Worm (Caenorhabditis elegans) whole organism, late embryonic: ENCODE results near the gene gfl-1.

Experiments used
- C38D4.7 ChIP-seq: fragments of 200-800 bp; sonication (Bioruptor generic); optimal IDR thresholded peaks from 2 replicates; lab custom pipeline; 2018; ENCODE audit warnings: mild to moderate bottlenecking, missing genetic modification characterization, moderate library complexity, missing compliant biosample characterization
- K02D7.2 ChIP-seq: sonication (generic microtip); optimal IDR thresholded peaks from 2 replicates; lab custom pipeline; 2017; ENCODE audit warnings: mild to moderate bottlenecking, missing genetic modification characterization, missing compliant biosample characterization
- T23F11.4 ChIP-seq: fragments of 200-800 bp; sonication (Bioruptor generic); optimal IDR thresholded peaks from 2 replicates; lab custom pipeline; 2018; ENCODE audit warnings: mild to moderate bottlenecking, missing genetic modification characterization, missing compliant biosample characterization
- Y22D7AL.16 ChIP-seq: sonication (generic microtip); optimal IDR thresholded peaks from 2 replicates; lab custom pipeline; 2016; ENCODE audit warnings: missing genetic modification characterization, missing compliant biosample characterization
- ahr-1 ChIP-seq: sonication (generic microtip); optimal IDR thresholded peaks from 2 replicates; lab custom pipeline; 2016; ENCODE audit warnings: missing genetic modification characterization, missing compliant biosample characterization
- ama-1 ChIP-seq: fragments of 150-350 bp; optimal IDR thresholded peaks from 2 replicates; lab custom pipeline; 2014
- ceh-14 ChIP-seq: sonication (generic microtip); optimal IDR thresholded peaks from 2 replicates; lab custom pipeline; 2016; ENCODE audit warnings: missing genotype, missing genetic modification characterization, missing compliant biosample characterization
- ceh-22 ChIP-seq: sonication (generic microtip); optimal IDR thresholded peaks from 2 replicates; lab custom pipeline; 2017; ENCODE audit warnings: missing biosample characterization, missing genetic modification characterization
- ceh-24 ChIP-seq: sonication (generic microtip); optimal IDR thresholded peaks from 2 replicates; lab custom pipeline; 2016; ENCODE audit warnings: mild to moderate bottlenecking, missing genetic modification characterization, missing compliant biosample characterization
- ceh-31 ChIP-seq: sonication (generic microtip); optimal IDR thresholded peaks from 2 replicates; lab custom pipeline; 2016; ENCODE audit warnings: missing genetic modification characterization, missing compliant biosample characterization
- ceh-34 ChIP-seq: sonication (generic microtip); optimal IDR thresholded peaks from 2 replicates; lab custom pipeline; 2016; ENCODE audit warnings: mild to moderate bottlenecking, missing genetic modification characterization, missing compliant biosample characterization
- ceh-9 ChIP-seq: sonication (generic microtip); optimal IDR thresholded peaks from 2 replicates; lab custom pipeline; 2016; ENCODE audit warnings: mild to moderate bottlenecking, missing genetic modification characterization, inconsistent platforms, missing compliant biosample characterization
- dmd-4 ChIP-seq: sonication (generic microtip); optimal IDR thresholded peaks from 2 replicates; lab custom pipeline; 2016; ENCODE audit warnings: borderline replicate concordance, missing genetic modification characterization, missing compliant biosample characterization
- dve-1 ChIP-seq: sonication (generic microtip); optimal IDR thresholded peaks from 2 replicates; lab custom pipeline; 2017; ENCODE audit warnings: antibody characterized with exemption, mild to moderate bottlenecking, missing genetic modification characterization, missing compliant biosample characterization
- elt-2 ChIP-seq: sonication (generic microtip); optimal IDR thresholded peaks from 2 replicates; lab custom pipeline; 2016; ENCODE audit warnings: missing genetic modification reagents, missing genetic modification characterization, missing compliant biosample characterization
- elt-4 ChIP-seq: sonication (generic microtip); optimal IDR thresholded peaks from 2 replicates; lab custom pipeline; 2016; ENCODE audit warnings: missing genetic modification characterization, missing compliant biosample characterization
- eyg-1 ChIP-seq: sonication (generic microtip); optimal IDR thresholded peaks from 2 replicates; lab custom pipeline; 2016; ENCODE audit warnings: missing genotype, missing genetic modification characterization, missing compliant biosample characterization
- fax-1 ChIP-seq: sonication (generic microtip); optimal IDR thresholded peaks from 2 replicates; lab custom pipeline; 2016; ENCODE audit warnings: missing genotype, missing genetic modification characterization, missing compliant biosample characterization
- fkh-10 ChIP-seq: fragments of 150-350 bp; optimal IDR thresholded peaks from 2 replicates; lab custom pipeline; 2014; ENCODE audit warnings: missing biosample characterization, missing genetic modification reagents, missing genetic modification characterization
- fkh-6 ChIP-seq: sonication (generic microtip); optimal IDR thresholded peaks from 2 replicates; lab custom pipeline; 2016; ENCODE audit warnings: missing genetic modification characterization, missing compliant biosample characterization
- gmeb-2 ChIP-seq: sonication (generic microtip); optimal IDR thresholded peaks from 2 replicates; lab custom pipeline; 2016; ENCODE audit warnings: missing genetic modification characterization, inconsistent platforms, missing compliant biosample characterization
- hlh-13 ChIP-seq: fragments of 200-800 bp; sonication (Bioruptor generic); optimal IDR thresholded peaks from 2 replicates; lab custom pipeline; 2018; ENCODE audit warnings: mild to moderate bottlenecking, missing genetic modification characterization, missing compliant biosample characterization
- hlh-15 ChIP-seq: sonication (generic microtip); optimal IDR thresholded peaks from 2 replicates; lab custom pipeline; 2016; ENCODE audit warnings: missing genetic modification characterization, missing compliant biosample characterization
- hlh-30 ChIP-seq: sonication (generic microtip); optimal IDR thresholded peaks from 2 replicates; lab custom pipeline; 2017; ENCODE audit warnings: antibody characterized with exemption, missing genetic modification characterization, missing compliant biosample characterization; ENCODE audit not compliant: insufficient read depth
- hlh-8 ChIP-seq: sonication (generic microtip); optimal IDR thresholded peaks from 2 replicates; lab custom pipeline; 2016; ENCODE audit warnings: missing genotype, missing genetic modification characterization, missing compliant biosample characterization
- lim-6 ChIP-seq: sonication (generic microtip); optimal IDR thresholded peaks from 2 replicates; lab custom pipeline; 2016; ENCODE audit warnings: missing genetic modification characterization, missing compliant biosample characterization
- lin-11 ChIP-seq: fragments of 200-800 bp; sonication (Bioruptor generic); optimal IDR thresholded peaks from 2 replicates; lab custom pipeline; 2018; ENCODE audit warnings: mild to moderate bottlenecking, missing genetic modification characterization, missing compliant biosample characterization
- madf-2 ChIP-seq: sonication (generic microtip); optimal IDR thresholded peaks from 2 replicates; lab custom pipeline; 2017; ENCODE audit warnings: missing genetic modification characterization, missing compliant biosample characterization
- mec-3 ChIP-seq: sonication (generic microtip); optimal IDR thresholded peaks from 2 replicates; lab custom pipeline; 2016; ENCODE audit warnings: borderline replicate concordance, missing genetic modification characterization, missing compliant biosample characterization
- nfya-1 ChIP-seq: sonication (generic microtip); optimal IDR thresholded peaks from 2 replicates; lab custom pipeline; 2017; ENCODE audit warnings: missing genetic modification characterization, mild to moderate bottlenecking, missing compliant biosample characterization, antibody characterized with exemption, moderate library complexity
- nhr-11 ChIP-seq: fragments of 150-350 bp; optimal IDR thresholded peaks from 2 replicates; lab custom pipeline; 2014; ENCODE audit warnings: missing biosample characterization, missing genetic modification characterization
- nhr-232 ChIP-seq: sonication (generic microtip); optimal IDR thresholded peaks from 2 replicates; lab custom pipeline; 2016; ENCODE audit warnings: missing genetic modification characterization, missing compliant biosample characterization
- npax-4 ChIP-seq: sonication (generic microtip); optimal IDR thresholded peaks from 2 replicates; lab custom pipeline; 2016; ENCODE audit warnings: missing genetic modification characterization, missing compliant biosample characterization
- pag-3 ChIP-seq: sonication (generic microtip); optimal IDR thresholded peaks from 2 replicates; lab custom pipeline; 2016; ENCODE audit warnings: missing compliant biosample characterization, missing genetic modification characterization, borderline replicate concordance
- pax-1 ChIP-seq: fragments of 150-350 bp; optimal IDR thresholded peaks from 2 replicates; lab custom pipeline; 2014; ENCODE audit warnings: missing biosample characterization, missing genetic modification characterization
- pha-2 ChIP-seq: sonication (generic microtip); optimal IDR thresholded peaks from 2 replicates; lab custom pipeline; 2017; ENCODE audit warnings: mild to moderate bottlenecking, missing genetic modification characterization, missing compliant biosample characterization
- pha-4 ChIP-seq: fragments of 150-350 bp; optimal IDR thresholded peaks from 2 replicates; lab custom pipeline; 2018; ENCODE audit warnings: missing biosample characterization, missing genetic modification reagents, missing genetic modification characterization
- pros-1 ChIP-seq: fragments of 150-350 bp; optimal IDR thresholded peaks from 2 replicates; lab custom pipeline; 2014; ENCODE audit warnings: missing biosample characterization, missing genetic modification reagents, missing genetic modification characterization
- ref-2 ChIP-seq: sonication (generic microtip); optimal IDR thresholded peaks from 2 replicates; lab custom pipeline; 2016; ENCODE audit warnings: missing genetic modification characterization, missing compliant biosample characterization
- rnt-1 ChIP-seq: sonication (generic microtip); optimal IDR thresholded peaks from 2 replicates; lab custom pipeline; 2016; ENCODE audit warnings: missing genetic modification characterization, missing compliant biosample characterization
- sox-4 ChIP-seq: sonication (generic microtip); optimal IDR thresholded peaks from 2 replicates; lab custom pipeline; 2017; ENCODE audit warnings: mild to moderate bottlenecking, missing genetic modification characterization, inconsistent platforms, missing compliant biosample characterization
- tbx-2 ChIP-seq: sonication (generic microtip); optimal IDR thresholded peaks from 2 replicates; lab custom pipeline; 2016; ENCODE audit warnings: missing genetic modification characterization, missing compliant biosample characterization
- tbx-7 ChIP-seq: sonication (generic microtip); optimal IDR thresholded peaks from 2 replicates; lab custom pipeline; 2016; ENCODE audit warnings: missing genotype, missing genetic modification characterization, missing compliant biosample characterization
- ttx-3 ChIP-seq: sonication (generic microtip); optimal IDR thresholded peaks from 2 replicates; lab custom pipeline; 2016; ENCODE audit warnings: missing genetic modification reagents, missing genetic modification characterization, missing compliant biosample characterization
- unc-55 ChIP-seq: sonication (generic microtip); optimal IDR thresholded peaks from 2 replicates; lab custom pipeline; 2017; ENCODE audit warnings: missing biosample characterization, missing genetic modification reagents, missing genetic modification characterization
- zip-5 ChIP-seq: sonication (generic microtip); optimal IDR thresholded peaks from 2 replicates; lab custom pipeline; 2016; ENCODE audit warnings: missing genetic modification characterization, missing compliant biosample characterization
- ztf-16 ChIP-seq: sonication (generic microtip); optimal IDR thresholded peaks from 2 replicates; lab custom pipeline; 2017; ENCODE audit warnings: missing genetic modification characterization, missing compliant biosample characterization

gfl-1 gene

DNA sequence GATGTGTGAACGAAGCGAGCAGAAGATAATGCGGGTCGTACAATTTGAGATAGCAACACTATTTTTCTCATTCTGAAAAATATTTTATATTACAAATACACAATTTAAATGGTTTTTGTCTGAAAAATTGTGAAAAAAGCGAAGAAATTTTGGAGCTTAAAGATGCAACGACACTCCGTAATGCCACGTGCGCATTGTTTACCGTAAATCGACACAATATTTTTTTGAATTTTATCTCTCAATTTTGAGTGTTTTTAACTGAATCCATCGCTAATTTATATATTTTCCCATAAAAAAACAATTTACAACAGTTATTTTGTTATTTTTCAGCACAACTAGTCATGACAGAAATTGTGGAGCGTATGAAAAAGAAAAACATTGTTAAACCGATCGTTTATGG is at the start of gene gfl-1, which contains the start of gene M04B2.4:
TSS of gene gfl-1 (plus strand) at position 331 of the 400 bp plus-strand sequence.
TSS of gene M04B2.4 (minus strand) at position 72 of the 400 bp plus-strand sequence.
- TF ChIP-seq elt-2: peak; percentile 36
- no peak for TF ChIP-seq ttx-3 (tag; lab: Kevin White, UChicago)
- TF ChIP-seq pha-4 (tag; lab: Kevin White, UChicago): no peak
- TF ChIP-seq pag-3 (tag; lab: Kevin White, UChicago): no peak
- TF ChIP-seq npax-4 (tag; lab: Kevin White, UChicago): no peak
- TF ChIP-seq hlh-30: no peak
- no peak for TF ChIP-seq unc-55 (GFP tag; lab: Kevin White, UChicago)
- no peak for TF ChIP-seq fkh-10 (GFP tag; lab: Kevin White, UChicago)
- peak; percentile 7 for TF ChIP-seq nfya-1 (tag; lab: Kevin White, UChicago)
- TF ChIP-seq tbx-2 (tag; lab: Kevin White, UChicago): no peak

- TF ChIP-seq lim-6 (tag; lab: Kevin White, UChicago) (no peak), tbx-2 (tag; lab: Kevin White, UChicago) (no peak), hlh-15 (no peak), hlh-8 (no peak), fax-1 (tag; lab: Kevin White, UChicago) (no peak), tbx-7 (no peak), pax-1 (tag; lab: Kevin White, UChicago) (no peak), ref-2 (tag; lab: Kevin White, UChicago) (no peak), elt-4 (tag; lab: Kevin White, UChicago) (no peak), nhr-11 (tag; lab: Kevin White, UChicago) (no peak), C38D4.7 (no peak), hlh-13 (GFP tag; lab: Kevin White, UChicago) (no peak), ttx-3 (tag; lab: Kevin White, UChicago) (no peak), lin-11 (tag; lab: Kevin White, UChicago) (no peak), dmd-4 (tag; lab: Kevin White, UChicago) (no peak)
- TF ChIP-seq, all 69 proteins: peak for 0
These were observed 49.1 kb upstream of the gfl-1 start for ce11 chrIV:11472023-11472422.

DNA sequence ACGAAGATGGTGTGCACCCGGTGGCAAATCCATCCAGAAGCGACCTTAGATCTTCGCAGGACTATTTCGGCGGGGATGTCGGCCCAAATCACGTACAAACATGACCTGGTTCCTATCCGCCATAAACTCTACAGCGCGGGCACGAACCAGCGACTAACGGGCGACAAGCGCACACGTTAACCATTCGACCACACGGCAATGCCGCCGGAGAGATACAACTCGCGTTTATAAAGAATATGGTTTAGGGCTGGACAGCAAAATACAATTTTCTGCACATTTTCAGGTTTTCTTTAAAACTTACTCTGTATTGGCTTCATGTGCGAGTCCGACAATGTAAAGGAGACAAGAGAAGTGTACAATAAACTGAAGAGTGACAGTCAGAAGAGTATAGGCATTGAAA is 47.0 kb upstream of the gfl-1 start:
- TF ChIP-seq ahr-1 (peak; percentile 89), madf-2 (tag; lab: Kevin White, UChicago) (peak; percentile 89), pha-2 (tag; lab: Kevin White, UChicago) (peak; percentile 91), lin-11 (tag; lab: Kevin White, UChicago) (peak; percentile 88), gmeb-2 (tag; lab: Kevin White, UChicago) (peak; percentile 92), ceh-31 (tag; lab: Kevin White, UChicago) (peak; percentile 80), nfya-1 (tag; lab: Kevin White, UChicago) (peak; percentile 62), ztf-16 (tag; lab: Kevin White, UChicago) (peak; percentile 97), tbx-2 (tag; lab: Kevin White, UChicago) (peak; percentile 86), hlh-13 (GFP tag; lab: Kevin White, UChicago) (peak; percentile 98), nhr-232 (tag; lab: Kevin White, UChicago) (peak; percentile 95), ceh-34 (peak; percentile 92), hlh-15 (peak; percentile 95), zip-5 (tag; lab: Kevin White, UChicago) (peak; percentile 83), T23F11.4 (GFP tag; lab: Kevin White, UChicago) (peak; percentile 97), pax-1 (tag; lab: Kevin White, UChicago) (no peak), fkh-6 (tag; lab: Kevin White, UChicago) (peak; percentile 93), eyg-1 (tag; lab: Kevin White, UChicago) (peak; percentile 87), fax-1 (tag; lab: Kevin White, UChicago) (peak; percentile 87), ref-2 (tag; lab: Kevin White, UChicago) (peak; percentile 87), nhr-11 (tag; lab: Kevin White, UChicago) (no peak), lim-6 (tag; lab: Kevin White, UChicago) (peak; percentile 69), ama-1 (lab: Kevin White, UChicago) (peak; percentile 20), ceh-24 (tag; lab: Kevin White, UChicago) (peak; percentile 72), ceh-9 (peak; percentile 86), sox-4 (peak; percentile 95), K02D7.2 (peak; percentile 97), tbx-7 (peak; percentile 25), ceh-22 (no peak), Y22D7AL.16 (tag; lab: Kevin White, UChicago) (peak; percentile 92), pros-1 (tag; lab: Kevin White, UChicago) (peak; percentile 42), rnt-1 (peak; percentile 89), ceh-14 (peak; percentile 88), elt-2 (peak; percentile 96), dve-1 (tag; lab: Kevin White, UChicago) (peak; percentile 91), pag-3 (tag; lab: Kevin White, UChicago) (peak; percentile 68), mec-3 (tag; lab: Kevin White, UChicago) (peak; percentile 70)
